Fruit fly (Drosophila melanogaster) whole organism, embryonic: ENCODE data around the gene Lrrk.

ENCODE experiments used
- ATbp ChIP-seq: fragments of 200-800 bp; sonication (Bioruptor generic); optimal IDR thresholded peaks from 2 replicates; lab custom pipeline; 2017; ENCODE audit warnings: missing biosample characterization, mild to moderate bottlenecking, missing genetic modification characterization, missing genetic modification reagents
- Ada2b ChIP-seq: fragments of 200-800 bp; sonication (Bioruptor generic); IDR thresholded peaks from 2 replicates; pipeline ENCODE4 v1.3.6; 2022; ENCODE audit warnings: missing biosample characterization, missing genetic modification characterization
- Aef1 ChIP-seq: fragments of 200-800 bp; sonication (Bioruptor generic); IDR thresholded peaks from 3 replicates; pipeline ENCODE4 v1.3.6; 2022; ENCODE audit warnings: missing biosample characterization, missing genetic modification characterization
- BEAF-32 ChIP-seq: fragments of 200-800 bp; sonication (Bioruptor generic); optimal IDR thresholded peaks from 3 replicates; lab custom pipeline; 2017; ENCODE audit warnings: missing biosample characterization, missing genetic modification characterization, mild to moderate bottlenecking, moderate library complexity, missing genetic modification reagents
- CG10147 ChIP-seq: fragments of 200-800 bp; sonication (Bioruptor generic); optimal IDR thresholded peaks from 2 replicates; lab custom pipeline; 2019; ENCODE audit warnings: missing biosample characterization, mild to moderate bottlenecking, missing genetic modification characterization, moderate library complexity
- CG12391 ChIP-seq: fragments of 200-800 bp; sonication (Bioruptor generic); optimal IDR thresholded peaks from 3 replicates; lab custom pipeline; 2018; ENCODE audit warnings: missing biosample characterization, mild to moderate bottlenecking, missing genetic modification characterization, moderate library complexity
- CG12744 ChIP-seq: fragments of 200-800 bp; sonication (Bioruptor generic); optimal IDR thresholded peaks from 2 replicates; lab custom pipeline; 2016; ENCODE audit warnings: missing biosample characterization, missing genetic modification characterization
- CG13424 ChIP-seq: fragments of 200-800 bp; sonication (Bioruptor generic); optimal IDR thresholded peaks from 2 replicates; lab custom pipeline; 2019; ENCODE audit warnings: missing biosample characterization, mild to moderate bottlenecking, missing genetic modification characterization, moderate library complexity
- CG13775 ChIP-seq: fragments of 200-800 bp; sonication (Bioruptor generic); optimal IDR thresholded peaks from 3 replicates; lab custom pipeline; 2017; ENCODE audit warnings: missing biosample characterization, mild to moderate bottlenecking, missing genetic modification characterization
- CG1602 ChIP-seq: fragments of 200-800 bp; sonication (Bioruptor generic); optimal IDR thresholded peaks from 3 replicates; lab custom pipeline; 2016; ENCODE audit warnings: missing biosample characterization, missing genetic modification characterization
- CG17186 ChIP-seq: fragments of 200-800 bp; sonication (Bioruptor generic); optimal IDR thresholded peaks from 3 replicates; lab custom pipeline; 2017; ENCODE audit warnings: missing biosample characterization, missing genetic modification reagents, missing genetic modification characterization
- CG1832 ChIP-seq: fragments of 200-800 bp; sonication (Bioruptor generic); optimal IDR thresholded peaks from 2 replicates; lab custom pipeline; 2017; ENCODE audit warnings: missing biosample characterization, mild to moderate bottlenecking, missing genetic modification characterization, inconsistent platforms
- CG18764 ChIP-seq: fragments of 200-800 bp; sonication (Bioruptor generic); optimal IDR thresholded peaks from 3 replicates; lab custom pipeline; 2016; ENCODE audit warnings: missing biosample characterization, missing genetic modification characterization
- CG2678 ChIP-seq: fragments of 200-800 bp; sonication (Bioruptor generic); optimal IDR thresholded peaks from 3 replicates; lab custom pipeline; 2019; ENCODE audit warnings: missing biosample characterization, mild to moderate bottlenecking, missing genetic modification characterization, moderate library complexity
- CG31365 ChIP-seq: fragments of 200-800 bp; sonication (Bioruptor generic); optimal IDR thresholded peaks from 2 replicates; lab custom pipeline; 2018; ENCODE audit warnings: missing biosample characterization, mild to moderate bottlenecking, missing genetic modification characterization
- CG3163 ChIP-seq: fragments of 200-800 bp; sonication (Bioruptor generic); optimal IDR thresholded peaks from 3 replicates; lab custom pipeline; 2016; ENCODE audit warnings: missing biosample characterization, missing genetic modification characterization
- CG3847 ChIP-seq: fragments of 200-800 bp; sonication (Bioruptor generic); IDR thresholded peaks from 2 replicates; pipeline ENCODE4 v1.3.6; 2022; ENCODE audit warnings: missing biosample characterization, missing genetic modification characterization
- CG6689 ChIP-seq: fragments of 200-800 bp; sonication (Bioruptor generic); IDR thresholded peaks from 2 replicates; pipeline ENCODE4 v1.3.6; 2022; ENCODE audit warnings: missing biosample characterization, missing genetic modification characterization
- CG7745 ChIP-seq: fragments of 200-800 bp; sonication (Bioruptor generic); optimal IDR thresholded peaks from 2 replicates; lab custom pipeline; 2018; ENCODE audit warnings: missing biosample characterization, mild to moderate bottlenecking, missing genetic modification characterization, moderate library complexity
- CG7987 ChIP-seq: fragments of 200-800 bp; sonication (Bioruptor generic); optimal IDR thresholded peaks from 2 replicates; lab custom pipeline; 2018; ENCODE audit warnings: missing biosample characterization, mild to moderate bottlenecking, missing genetic modification characterization, moderate library complexity
- CG8924 ChIP-seq: fragments of 200-800 bp; optimal IDR thresholded peaks from 3 replicates; lab custom pipeline; 2019; ENCODE audit warnings: missing biosample characterization, mild to moderate bottlenecking, missing genetic modification characterization, moderate library complexity
- CG9437 ChIP-seq: fragments of 200-800 bp; sonication (Bioruptor generic); optimal IDR thresholded peaks from 2 replicates; lab custom pipeline; 2018; ENCODE audit warnings: missing biosample characterization, mild to moderate bottlenecking, missing genetic modification characterization
- CTCF ChIP-seq: fragments of 200-800 bp; sonication (Bioruptor generic); optimal IDR thresholded peaks from 2 replicates; lab custom pipeline; 2017; ENCODE audit warnings: missing biosample characterization, mild to moderate bottlenecking, missing genetic modification characterization, moderate library complexity
- Dbx ChIP-seq: fragments of 200-800 bp; sonication (Bioruptor generic); IDR thresholded peaks from 3 replicates; pipeline ENCODE4 v1.3.6; 2022; ENCODE audit warnings: missing biosample characterization, missing genetic modification characterization
- Dip2 ChIP-seq: fragments of 200-800 bp; sonication (Bioruptor generic); IDR thresholded peaks from 2 replicates; pipeline ENCODE4 v1.3.6; 2022; ENCODE audit warnings: missing biosample characterization, missing genetic modification characterization
- Drgx ChIP-seq: fragments of 200-800 bp; sonication (Bioruptor generic); IDR thresholded peaks from 2 replicates; pipeline ENCODE4 v1.3.6; 2022; ENCODE audit warnings: missing biosample characterization, missing genetic modification characterization
- E2f2 ChIP-seq: fragments of 200-800 bp; sonication (Bioruptor generic); IDR thresholded peaks from 2 replicates; pipeline ENCODE4 v1.3.6; 2022; ENCODE audit warnings: missing biosample characterization, missing genetic modification characterization
- Eip74EF ChIP-seq, 2 experiments: fragments of 200-800 bp in 1 of 2; fragments of >200 bp in 1 of 2; sonication (Bioruptor generic) in 1 of 2; optimal IDR thresholded peaks; 2 replicates each; lab custom pipeline; 2017 to 2019; ENCODE audit warnings: missing biosample characterization in 2 of 2, missing genetic modification characterization in 2 of 2, mild to moderate bottlenecking in 1 of 2, moderate library complexity in 1 of 2
- Fer3 ChIP-seq: fragments of 200-800 bp; sonication (Bioruptor generic); optimal IDR thresholded peaks from 2 replicates; lab custom pipeline; 2018; ENCODE audit warnings: missing biosample characterization, mild to moderate bottlenecking, missing genetic modification characterization, moderate library complexity
- Gug ChIP-seq: fragments of 200-800 bp; sonication (Bioruptor generic); IDR thresholded peaks from 4 replicates; pipeline ENCODE4 v1.3.6; 2022; ENCODE audit warnings: missing biosample characterization, missing genetic modification characterization
- Hr3 ChIP-seq: fragments of 200-800 bp; sonication (Bioruptor generic); optimal IDR thresholded peaks from 3 replicates; lab custom pipeline; 2016; ENCODE audit warnings: missing biosample characterization, missing genetic modification characterization
- Hr51 ChIP-seq, 2 experiments: fragments of 200-800 bp; sonication (Bioruptor generic); optimal IDR thresholded peaks; 2 replicates in 1 of 2; 3 replicates in 1 of 2; lab custom pipeline; 2016 to 2018; ENCODE audit warnings: missing biosample characterization in 2 of 2, missing genetic modification characterization in 2 of 2, mild to moderate bottlenecking in 1 of 2, moderate library complexity in 1 of 2
- Hsf ChIP-seq: fragments of 200-800 bp; sonication (Bioruptor generic); optimal IDR thresholded peaks from 3 replicates; lab custom pipeline; 2016; ENCODE audit warnings: missing biosample characterization, missing genetic modification characterization
- NC2β ChIP-seq: fragments of 200-800 bp; sonication (Bioruptor generic); optimal IDR thresholded peaks from 2 replicates; lab custom pipeline; 2016; ENCODE audit warnings: missing biosample characterization, missing genetic modification characterization
- Pdp1 ChIP-seq, 2 experiments: fragments of 200-800 bp; sonication (Bioruptor generic); optimal IDR thresholded peaks; 3 replicates each; lab custom pipeline; 2016; ENCODE audit warnings: missing biosample characterization in 2 of 2, missing genetic modification characterization in 2 of 2, mild to moderate bottlenecking in 1 of 2, moderate library complexity in 1 of 2
- Sox100B ChIP-seq: fragments of 200-800 bp; sonication (Bioruptor generic); optimal IDR thresholded peaks from 3 replicates; lab custom pipeline; 2018; ENCODE audit warnings: missing biosample characterization, mild to moderate bottlenecking, missing genetic modification characterization
- Spps ChIP-seq: fragments of 200-800 bp; sonication (Bioruptor generic); optimal IDR thresholded peaks from 2 replicates; lab custom pipeline; 2018; ENCODE audit warnings: missing biosample characterization, mild to moderate bottlenecking, missing genetic modification characterization
- Stat92E ChIP-seq, 3 experiments: fragments of >200 bp in 2 of 3; fragments of 200-800 bp in 1 of 3; sonication (Bioruptor generic) in 1 of 3; optimal IDR thresholded peaks; 2 replicates each; lab custom pipeline; 2017 to 2019; ENCODE audit warnings: missing biosample characterization in 3 of 3, missing genetic modification characterization in 3 of 3, mild to moderate bottlenecking in 1 of 3, moderate library complexity in 1 of 3
- al ChIP-seq: fragments of 200-800 bp; sonication (Bioruptor generic); IDR thresholded peaks from 2 replicates; pipeline ENCODE4 v1.3.6; 2022; ENCODE audit warnings: missing biosample characterization, missing genetic modification characterization
- chn ChIP-seq: fragments of 200-800 bp; sonication (Bioruptor generic); optimal IDR thresholded peaks from 2 replicates; lab custom pipeline; 2016; ENCODE audit warnings: missing biosample characterization, missing genetic modification characterization
- ci ChIP-seq: fragments of 200-800 bp; sonication (Bioruptor generic); IDR thresholded peaks from 3 replicates; pipeline ENCODE4 v1.3.6; 2022; ENCODE audit warnings: missing biosample characterization, missing genetic modification characterization
- gfzf ChIP-seq: fragments of 200-800 bp; sonication (Bioruptor generic); optimal IDR thresholded peaks from 2 replicates; lab custom pipeline; 2016; ENCODE audit warnings: missing biosample characterization, mild to moderate bottlenecking, missing genetic modification characterization, moderate library complexity
- hkb ChIP-seq, 2 experiments: fragments of 200-800 bp in 1 of 2; fragments of >200 bp in 1 of 2; sonication (Bioruptor generic) in 1 of 2; IDR thresholded peaks in 1 of 2; optimal IDR thresholded peaks in 1 of 2; 2 replicates each; pipeline versions ENCODE4 v1.3.6 to Lab custom; 2017 to 2022; ENCODE audit warnings: missing biosample characterization in 1 of 2, missing genetic modification characterization in 1 of 2
- pros ChIP-seq: fragments of 200-800 bp; sonication (Bioruptor generic); optimal IDR thresholded peaks from 3 replicates; lab custom pipeline; 2019; ENCODE audit warnings: missing biosample characterization, mild to moderate bottlenecking, missing genetic modification characterization, moderate library complexity
- pzg ChIP-seq: fragments of 200-800 bp; sonication (Bioruptor generic); optimal IDR thresholded peaks from 3 replicates; lab custom pipeline; 2018; ENCODE audit warnings: missing biosample characterization, mild to moderate bottlenecking, missing genetic modification characterization, moderate library complexity
- sc ChIP-seq, 3 experiments: fragments of >200 bp in 2 of 3; fragments of 200-800 bp in 1 of 3; sonication (Bioruptor generic) in 1 of 3; optimal IDR thresholded peaks; 2 replicates in 2 of 3; 3 replicates in 1 of 3; lab custom pipeline; 2017; ENCODE audit warnings: mild to moderate bottlenecking in 1 of 3, missing biosample characterization in 1 of 3, missing genetic modification characterization in 1 of 3, missing genetic modification reagents in 1 of 3
- tgo ChIP-seq: fragments of 200-800 bp; sonication (Bioruptor generic); IDR thresholded peaks from 3 replicates; pipeline ENCODE4 v1.3.6; 2022; ENCODE audit warnings: missing biosample characterization, missing genetic modification characterization
- vnd ChIP-seq: fragments of 200-800 bp; sonication (Bioruptor generic); IDR thresholded peaks from 3 replicates; pipeline ENCODE4 v1.3.6; 2022; ENCODE audit warnings: missing biosample characterization, missing genetic modification characterization; ENCODE audit not compliant: partially characterized antibody
- zen2 ChIP-seq: fragments of 200-800 bp; sonication (Bioruptor generic); IDR thresholded peaks from 3 replicates; pipeline ENCODE4 v1.3.6; 2022; ENCODE audit warnings: missing biosample characterization, missing genetic modification characterization; ENCODE audit not compliant: partially characterized antibody

The Lrrk gene

dm6 chr3R:20588480-20588785, 46.8 kb upstream of the Lrrk start, which contains the start of gene Srp72 (continued):
- TF ChIP-seq BEAF-32 (GFP tag; lab: Kevin White, UChicago) (peak; percentile 44), CG8924 (tag; lab: Kevin White, UChicago) (peak; percentile 43), Drgx (GFP tag; lab: Robert Waterston, UW) (peak; percentile 55), CG7745 (tag; lab: Kevin White, UChicago) (peak; percentile 91), CG12391 (tag; lab: Kevin White, UChicago) (peak; percentile 78), zen2 (GFP tag; lab: Robert Waterston, UW) (no peak), Hsf (GFP tag; lab: Kevin White, UChicago) (peak; percentile 48), Pdp1 (GFP tag; optimal IDR thresholded peaks at IDR 0.05; lab: Kevin White, UChicago) (peak in 1 of 2 experiments; percentile 2), sc (optimal IDR thresholded peaks at IDR 0.05; lab: Kevin White, UChicago) (no peak), sc (GFP tag; optimal IDR thresholded peaks at IDR 0.05; lab: Kevin White, UChicago) (no peak), Gug (peak; percentile 48; the same call in 1 of the 4 replicates), CTCF (GFP tag; lab: Kevin White, UChicago) (no peak), tgo (GFP tag; lab: Robert Waterston, UW) (peak; percentile 27; the same call in 1 of the 3 replicates), Dbx (GFP tag; lab: Robert Waterston, UW) (peak; percentile 54; the same call in 2 of the 3 replicates), CG7987 (GFP tag; lab: Kevin White, UChicago) (no peak), gfzf (GFP tag; lab: Kevin White, UChicago) (peak; percentile 56), pros (GFP tag; lab: Kevin White, UChicago) (no peak), CG31365 (no peak), ci (GFP tag; lab: Robert Waterston, UW) (peak; percentile 71), CG13775 (GFP tag; lab: Kevin White, UChicago) (peak; percentile 56), chn (GFP tag; lab: Kevin White, UChicago) (peak; percentile 45), Sox100B (GFP tag; lab: Kevin White, UChicago) (no peak), NC2β (GFP tag; lab: Kevin White, UChicago) (no peak), pzg (peak; percentile 35), CG9437 (GFP tag; lab: Kevin White, UChicago) (peak; percentile 84), Eip74EF (GFP tag; optimal IDR thresholded peaks at IDR 0.05; lab: Kevin White, UChicago) (no peak), CG1602 (peak; percentile 20), CG18764 (GFP tag; lab: Kevin White, UChicago) (peak; percentile 53), hkb (optimal IDR thresholded peaks at IDR 0.05; lab: Kevin White, UChicago) (no peak), hkb (GFP tag; IDR thresholded peaks at IDR 0.05; lab: Robert Waterston, UW) (peak; percentile 63), CG10147 (GFP tag; lab: Kevin White, UChicago) (peak; percentile 45), Spps (peak; percentile 9), Hr51 (GFP tag; optimal IDR thresholded peaks at IDR 0.05; lab: Kevin White, UChicago) (peak; percentile 19 to 33), E2f2 (GFP tag; lab: Robert Waterston, UW) (peak; percentile 59), CG6689 (GFP tag; lab: Robert Waterston, UW) (peak; percentile 50), Hr3 (no peak), CG17186 (GFP tag; lab: Kevin White, UChicago) (peak; percentile 18), Ada2b (GFP tag; lab: Robert Waterston, UW) (peak; percentile 38), Aef1 (GFP tag; lab: Robert Waterston, UW) (0 out of 3 replicates have a peak, but pooled peaks have one; percentile 14), Stat92E (GFP tag; optimal IDR thresholded peaks at IDR 0.05; lab: Kevin White, UChicago) (no peak), Dip2 (GFP tag; lab: Robert Waterston, UW) (no peak), CG2678 (tag; lab: Kevin White, UChicago) (peak; percentile 68), vnd (no peak), Fer3 (tag; lab: Kevin White, UChicago) (peak; percentile 57), CG1832 (GFP tag; lab: Kevin White, UChicago) (no peak), CG3163 (GFP tag; lab: Kevin White, UChicago) (no peak), ATbp (no peak), CG13424 (tag; lab: Kevin White, UChicago) (peak; percentile 55), CG3847 (GFP tag; lab: Robert Waterston, UW) (peak; percentile 62), al (GFP tag; lab: Robert Waterston, UW) (peak; percentile 33; the same call in 1 of the 2 replicates), CG12744 (GFP tag; lab: Kevin White, UChicago) (no peak)
